Worm (Caenorhabditis elegans) whole organism, young adult: Measurements from ENCODE around the gene vps-2.

ENCODE experiments used
- B0035.1 ChIP-seq: sonication (generic microtip); optimal IDR thresholded peaks from 2 replicates; lab custom pipeline; 2016; ENCODE audit warnings: missing genetic modification characterization, mild to moderate bottlenecking, missing compliant biosample characterization, missing genotype, missing genetic modification reagents
- B0336.3 ChIP-seq: fragments of 200-800 bp; sonication (Bioruptor generic); IDR thresholded peaks from 2 replicates; pipeline ENCODE4 v1.3.6; 2022; ENCODE audit warnings: missing genetic modification characterization, missing compliant biosample characterization
- D2030.7 ChIP-seq: fragments of 200-800 bp; sonication (Bioruptor generic); IDR thresholded peaks from 2 replicates; pipeline ENCODE4 v1.3.6; 2022; ENCODE audit warnings: missing genetic modification reagents, missing genetic modification characterization, missing compliant biosample characterization
- F23B12.7 ChIP-seq: sonication (generic microtip); optimal IDR thresholded peaks from 2 replicates; lab custom pipeline; 2017; ENCODE audit warnings: missing genetic modification characterization, mild to moderate bottlenecking, missing compliant biosample characterization, antibody characterized with exemption, moderate library complexity; ENCODE audit not compliant: insufficient read depth
- F49E8.2 ChIP-seq: sonication (generic microtip); optimal IDR thresholded peaks from 3 replicates; lab custom pipeline; 2017; ENCODE audit warnings: missing genetic modification characterization, mild to moderate bottlenecking, missing compliant biosample characterization, antibody characterized with exemption, moderate library complexity; ENCODE audit not compliant: insufficient read depth
- F52B5.7 ChIP-seq: sonication (generic microtip); optimal IDR thresholded peaks from 2 replicates; lab custom pipeline; 2016; ENCODE audit warnings: mild to moderate bottlenecking, missing genetic modification characterization, missing compliant biosample characterization
- F57A8.1 ChIP-seq: fragments of 200-800 bp; sonication (Bioruptor generic); optimal IDR thresholded peaks from 2 replicates; lab custom pipeline; 2018; ENCODE audit warnings: mild to moderate bottlenecking, missing genetic modification characterization, moderate library complexity, missing compliant biosample characterization
- ama-1 ChIP-seq, 3 experiments: fragments of 150-350 bp in 1 of 3; sonication (generic microtip) in 2 of 3; optimal IDR thresholded peaks; 2 replicates each; lab custom pipeline; 2014 to 2018; ENCODE audit warnings: missing biosample characterization in 2 of 3, missing genetic modification characterization in 2 of 3, missing genetic modification reagents in 2 of 3
- aptf-3 ChIP-seq: fragments of 200-800 bp; sonication (Bioruptor generic); IDR thresholded peaks from 2 replicates; pipeline ENCODE4 v1.3.6; 2022; ENCODE audit warnings: missing genetic modification characterization, missing compliant biosample characterization
- ccch-3 ChIP-seq: fragments of 200-800 bp; sonication (Bioruptor generic); optimal IDR thresholded peaks from 2 replicates; lab custom pipeline; 2018; ENCODE audit warnings: mild to moderate bottlenecking, missing genetic modification characterization, missing compliant biosample characterization
- cebp-1 ChIP-seq, 2 experiments: fragments of 200-800 bp in 1 of 2; sonication (Bioruptor generic) in 1 of 2; sonication (generic microtip) in 1 of 2; IDR thresholded peaks in 1 of 2; optimal IDR thresholded peaks in 1 of 2; 2 replicates each; pipeline versions ENCODE4 v1.3.6 to Lab custom; 2017 to 2022; ENCODE audit warnings: missing compliant biosample characterization in 2 of 2, missing genetic modification characterization in 2 of 2, mild to moderate bottlenecking in 1 of 2, missing genetic modification reagents in 1 of 2, moderate library complexity in 1 of 2
- ceh-27 ChIP-seq: fragments of 200-800 bp; sonication (Bioruptor generic); optimal IDR thresholded peaks from 2 replicates; lab custom pipeline; 2018; ENCODE audit warnings: mild to moderate bottlenecking, missing genetic modification characterization, moderate library complexity, missing compliant biosample characterization
- ceh-58 ChIP-seq: fragments of 200-800 bp; sonication (Bioruptor generic); IDR thresholded peaks from 2 replicates; pipeline ENCODE4 v1.3.6; 2022; ENCODE audit warnings: missing genetic modification characterization, missing compliant biosample characterization
- ceh-91 ChIP-seq: fragments of 200-800 bp; sonication (Bioruptor generic); IDR thresholded peaks from 2 replicates; pipeline ENCODE4 v1.3.6; 2022; ENCODE audit warnings: missing genetic modification reagents, missing genetic modification characterization, missing compliant biosample characterization
- chd-7 ChIP-seq: sonication (generic microtip); optimal IDR thresholded peaks from 2 replicates; lab custom pipeline; 2016; ENCODE audit warnings: mild to moderate bottlenecking, missing genetic modification characterization, moderate library complexity, missing compliant biosample characterization
- ekl-4 ChIP-seq: fragments of 200-800 bp; sonication (Bioruptor generic); IDR thresholded peaks from 2 replicates; pipeline ENCODE4 v1.3.6; 2022; ENCODE audit warnings: missing genetic modification reagents, missing genetic modification characterization, missing compliant biosample characterization
- gei-17 ChIP-seq: fragments of 200-800 bp; sonication (Bioruptor generic); optimal IDR thresholded peaks from 2 replicates; lab custom pipeline; 2018; ENCODE audit warnings: mild to moderate bottlenecking, missing genetic modification characterization, missing compliant biosample characterization
- hlh-26 ChIP-seq: fragments of 200-800 bp; sonication (Bioruptor generic); conservative IDR thresholded peaks from 2 replicates; pipeline ENCODE4 v1.3.6; 2022; ENCODE audit warnings: missing genetic modification reagents, missing genetic modification characterization, missing compliant biosample characterization
- hmg-1.2 ChIP-seq: fragments of 200-800 bp; sonication (Bioruptor generic); IDR thresholded peaks from 2 replicates; pipeline ENCODE4 v1.3.6; 2022; ENCODE audit warnings: missing genetic modification reagents, missing genetic modification characterization, missing compliant biosample characterization
- hrde-1 ChIP-seq: sonication (generic microtip); optimal IDR thresholded peaks from 2 replicates; lab custom pipeline; 2016; ENCODE audit warnings: missing genetic modification characterization, mild to moderate bottlenecking, missing compliant biosample characterization, moderate library complexity, missing genotype, missing genetic modification reagents, borderline replicate concordance
- let-526 ChIP-seq: fragments of 200-800 bp; sonication (Bioruptor generic); IDR thresholded peaks from 2 replicates; pipeline ENCODE4 v1.3.6; 2022; ENCODE audit warnings: missing genetic modification reagents, missing genetic modification characterization, missing compliant biosample characterization
- lin-54 ChIP-seq: fragments of 200-800 bp; sonication (Bioruptor generic); optimal IDR thresholded peaks from 2 replicates; lab custom pipeline; 2018; ENCODE audit warnings: mild to moderate bottlenecking, missing genetic modification characterization, missing compliant biosample characterization
- madf-10 ChIP-seq: sonication (generic microtip); optimal IDR thresholded peaks from 2 replicates; lab custom pipeline; 2016; ENCODE audit warnings: mild to moderate bottlenecking, missing genetic modification characterization, missing compliant biosample characterization
- madf-3 ChIP-seq: fragments of 200-800 bp; sonication (Bioruptor generic); IDR thresholded peaks from 2 replicates; pipeline ENCODE4 v1.3.6; 2022; ENCODE audit warnings: missing genetic modification reagents, missing genetic modification characterization, missing compliant biosample characterization
- madf-6 ChIP-seq: fragments of 200-800 bp; sonication (Bioruptor generic); IDR thresholded peaks from 2 replicates; pipeline ENCODE4 v1.3.6; 2022; ENCODE audit warnings: missing genetic modification reagents, missing genetic modification characterization, missing compliant biosample characterization
- madf-8 ChIP-seq: fragments of 200-800 bp; sonication (Bioruptor generic); conservative IDR thresholded peaks from 2 replicates; pipeline ENCODE4 v1.3.6; 2022; ENCODE audit warnings: missing genetic modification reagents, missing genetic modification characterization, missing compliant biosample characterization
- mcd-1 ChIP-seq: fragments of 200-800 bp; sonication (Bioruptor generic); IDR thresholded peaks from 2 replicates; pipeline ENCODE4 v1.3.6; 2022; ENCODE audit warnings: missing genetic modification reagents, missing genetic modification characterization, missing compliant biosample characterization
- mel-28 ChIP-seq: sonication (generic microtip); optimal IDR thresholded peaks from 2 replicates; lab custom pipeline; 2016; ENCODE audit warnings: borderline replicate concordance, mild to moderate bottlenecking, missing genetic modification characterization, missing compliant biosample characterization
- nhr-179 ChIP-seq: sonication (generic microtip); optimal IDR thresholded peaks from 2 replicates; lab custom pipeline; 2016; ENCODE audit warnings: mild to moderate bottlenecking, missing genetic modification characterization, missing compliant biosample characterization
- nhr-80 ChIP-seq: sonication (generic microtip); optimal IDR thresholded peaks from 2 replicates; lab custom pipeline; 2016; ENCODE audit warnings: missing genetic modification characterization, missing compliant biosample characterization
- nhr-90 ChIP-seq: sonication (generic microtip); optimal IDR thresholded peaks from 2 replicates; lab custom pipeline; 2016; ENCODE audit warnings: missing genotype, mild to moderate bottlenecking, missing genetic modification characterization, missing compliant biosample characterization
- rcor-1 ChIP-seq: fragments of 200-800 bp; sonication (Bioruptor generic); IDR thresholded peaks from 2 replicates; pipeline ENCODE4 v1.3.6; 2022; ENCODE audit warnings: missing genetic modification reagents, missing genetic modification characterization, missing compliant biosample characterization
- repo-1 ChIP-seq: sonication (generic microtip); optimal IDR thresholded peaks from 2 replicates; lab custom pipeline; 2017; ENCODE audit warnings: mild to moderate bottlenecking, missing genetic modification characterization, missing compliant biosample characterization
- rpc-1 ChIP-seq, 2 experiments: fragments of 150-350 bp in 1 of 2; sonication (generic microtip) in 1 of 2; optimal IDR thresholded peaks; 2 replicates each; lab custom pipeline; 2014 to 2018; ENCODE audit warnings: missing biosample characterization in 1 of 2, missing genetic modification characterization in 1 of 2, missing genetic modification reagents in 1 of 2, missing genotype in 1 of 2
- snpc-1.1 ChIP-seq: sonication (generic microtip); optimal IDR thresholded peaks from 2 replicates; lab custom pipeline; 2017; ENCODE audit warnings: missing genetic modification characterization, mild to moderate bottlenecking, missing compliant biosample characterization, antibody characterized with exemption, moderate library complexity, missing genotype, missing genetic modification reagents; ENCODE audit not compliant: insufficient read depth
- snpc-3.4 ChIP-seq: sonication (generic microtip); optimal IDR thresholded peaks from 2 replicates; lab custom pipeline; 2017; ENCODE audit warnings: missing genetic modification characterization, mild to moderate bottlenecking, missing compliant biosample characterization, antibody characterized with exemption, moderate library complexity, missing genotype, missing genetic modification reagents
- tbx-9 ChIP-seq: sonication (generic microtip); optimal IDR thresholded peaks from 2 replicates; lab custom pipeline; 2016; ENCODE audit warnings: borderline replicate concordance, missing genetic modification characterization, inconsistent platforms, missing compliant biosample characterization
- unc-130 ChIP-seq: sonication (generic microtip); optimal IDR thresholded peaks from 2 replicates; lab custom pipeline; 2016; ENCODE audit warnings: missing genetic modification reagents, missing genetic modification characterization, missing compliant biosample characterization
- unc-62 ChIP-seq: fragments of 150-350 bp; optimal IDR thresholded peaks from 2 replicates; lab custom pipeline; 2014; ENCODE audit warnings: missing biosample characterization, missing genetic modification reagents, missing genetic modification characterization
- zfh-2 ChIP-seq: fragments of 200-800 bp; sonication (Bioruptor generic); conservative IDR thresholded peaks from 2 replicates; pipeline ENCODE4 v1.3.6; 2022; ENCODE audit warnings: missing genetic modification reagents, missing genetic modification characterization, missing compliant biosample characterization
- ztf-26 ChIP-seq: sonication (generic microtip); optimal IDR thresholded peaks from 2 replicates; lab custom pipeline; 2017; ENCODE audit warnings: missing genetic modification characterization, missing compliant biosample characterization

The vps-2 gene

ce11 chrII:12808746-12809145 is 40.7 kb upstream of the vps-2 start (continued):
- TF ChIP-seq madf-8 (GFP tag; lab: Robert Waterston, UW), result peak; percentile 79
- TF ChIP-seq D2030.7, result peak; percentile 22; the same call in 1 of the 2 replicates
- TF ChIP-seq, all 124 proteins: peak for 19

- TF ChIP-seq nhr-80, result peak; percentile 28
- peak; percentile 68 for TF ChIP-seq zfh-2 (GFP tag; lab: Robert Waterston, UW)
- no peak for TF ChIP-seq nhr-179 (tag; lab: Kevin White, UChicago)
- TF ChIP-seq tbx-9 (tag; lab: Kevin White, UChicago), result no peak
- TF ChIP-seq unc-130, result no peak
- TF ChIP-seq, all 124 proteins: peak for 2
Measured at ce11 chrII:12806602-12807182, 38.7 kb upstream of the vps-2 start, which contains the start of gene spds-1. TSS of gene spds-1 (plus strand) at chrII:12806899.

ce11 chrII:12805765-12806384 is 37.9 kb upstream of the vps-2 start:
- TF ChIP-seq unc-62 (GFP tag; lab: Kevin White, UChicago) (no peak), F57A8.1 (GFP tag; lab: Kevin White, UChicago) (no peak), rpc-1 (optimal IDR thresholded peaks at IDR 0.05; lab: Kevin White, UChicago) (no peak), rpc-1 (tag; optimal IDR thresholded peaks at IDR 0.05; lab: Kevin White, UChicago) (no peak), ceh-58 (GFP tag; lab: Robert Waterston, UW) (no peak), nhr-90 (tag; lab: Kevin White, UChicago) (no peak), aptf-3 (GFP tag; lab: Robert Waterston, UW) (no peak), nhr-179 (tag; lab: Kevin White, UChicago) (no peak), lin-54 (GFP tag; lab: Kevin White, UChicago) (peak; percentile 14), ceh-91 (GFP tag; lab: Robert Waterston, UW) (no peak), D2030.7 (no peak), ztf-26 (tag; lab: Kevin White, UChicago) (no peak), ccch-3 (no peak), madf-3 (GFP tag; lab: Robert Waterston, UW) (no peak), ama-1 (optimal IDR thresholded peaks at IDR 0.05; lab: Kevin White, UChicago) (no peak), ama-1 (GFP tag; optimal IDR thresholded peaks at IDR 0.05; lab: Kevin White, UChicago) (no peak), mel-28 (tag; lab: Kevin White, UChicago) (no peak), let-526 (GFP tag; lab: Robert Waterston, UW) (no peak), B0336.3 (no peak), madf-8 (GFP tag; lab: Robert Waterston, UW) (no peak), hlh-26 (GFP tag; lab: Robert Waterston, UW) (no peak), F23B12.7 (tag; lab: Kevin White, UChicago) (no peak), F49E8.2 (tag; lab: Kevin White, UChicago) (no peak), B0035.1 (tag; lab: Kevin White, UChicago) (no peak), hrde-1 (tag; lab: Kevin White, UChicago) (no peak), madf-10 (tag; lab: Kevin White, UChicago) (no peak), repo-1 (tag; lab: Kevin White, UChicago) (no peak), madf-6 (no peak), ceh-27 (GFP tag; lab: Kevin White, UChicago) (no peak), hmg-1.2 (GFP tag; lab: Robert Waterston, UW) (peak; percentile 85), F52B5.7 (tag; lab: Kevin White, UChicago) (no peak), gei-17 (GFP tag; lab: Kevin White, UChicago) (no peak), mcd-1 (GFP tag; lab: Robert Waterston, UW) (peak; percentile 57), snpc-1.1 (tag; lab: Kevin White, UChicago) (no peak), rcor-1 (GFP tag; lab: Robert Waterston, UW) (peak; percentile 16; the same call in 1 of the 2 replicates), chd-7 (tag; lab: Kevin White, UChicago) (no peak), cebp-1 (GFP tag; IDR thresholded peaks at IDR 0.05; lab: Robert Waterston, UW) (no peak), cebp-1 (tag; optimal IDR thresholded peaks at IDR 0.05; lab: Kevin White, UChicago) (peak; percentile 55), snpc-3.4 (no peak), ekl-4 (GFP tag; lab: Robert Waterston, UW) (no peak)
